Worm (Caenorhabditis elegans) whole organism, young adult: Measurements from ENCODE around the gene F22B3.7.

Experiments
- B0019.2 ChIP-seq: fragments of 200-800 bp; sonication (Bioruptor generic); conservative IDR thresholded peaks from 2 replicates; pipeline ENCODE4 v1.3.6; 2022; ENCODE audit warnings: missing genetic modification reagents, missing genetic modification characterization, missing compliant biosample characterization
- F33H1.4 ChIP-seq: fragments of 200-800 bp; sonication (Bioruptor generic); IDR thresholded peaks from 2 replicates; pipeline ENCODE4 v1.3.6; 2022; ENCODE audit warnings: missing genetic modification reagents, missing genetic modification characterization, missing compliant biosample characterization
- F49E8.2 ChIP-seq: sonication (generic microtip); optimal IDR thresholded peaks from 3 replicates; lab custom pipeline; 2017; ENCODE audit warnings: missing genetic modification characterization, mild to moderate bottlenecking, missing compliant biosample characterization, antibody characterized with exemption, moderate library complexity; ENCODE audit not compliant: insufficient read depth
- T07F8.4 ChIP-seq: sonication (generic microtip); optimal IDR thresholded peaks from 2 replicates; lab custom pipeline; 2016; ENCODE audit warnings: mild to moderate bottlenecking, missing genetic modification characterization, moderate library complexity, missing compliant biosample characterization
- ZK185.1 ChIP-seq: sonication (generic microtip); optimal IDR thresholded peaks from 2 replicates; lab custom pipeline; 2016; ENCODE audit warnings: mild to moderate bottlenecking, missing genetic modification characterization, missing compliant biosample characterization; ENCODE audit not compliant: poor library complexity, severe bottlenecking
- aptf-2 ChIP-seq: fragments of 200-800 bp; sonication (Bioruptor generic); conservative IDR thresholded peaks from 2 replicates; pipeline ENCODE4 v1.3.6; 2022; ENCODE audit warnings: missing genetic modification reagents, missing genetic modification characterization, missing compliant biosample characterization
- athp-1 ChIP-seq: sonication (generic microtip); optimal IDR thresholded peaks from 2 replicates; lab custom pipeline; 2017; ENCODE audit warnings: mild to moderate bottlenecking, missing genetic modification characterization, missing compliant biosample characterization
- attf-5 ChIP-seq: fragments of 200-800 bp; sonication (Bioruptor generic); optimal IDR thresholded peaks from 2 replicates; lab custom pipeline; 2018; ENCODE audit warnings: mild to moderate bottlenecking, missing genetic modification characterization, missing compliant biosample characterization
- bed-1 ChIP-seq: fragments of 200-800 bp; sonication (Bioruptor generic); IDR thresholded peaks from 2 replicates; pipeline ENCODE4 v1.3.6; 2022; ENCODE audit warnings: missing genetic modification reagents, missing genetic modification characterization, missing compliant biosample characterization
- ceh-100 ChIP-seq: fragments of 200-800 bp; sonication (Bioruptor generic); IDR thresholded peaks from 2 replicates; pipeline ENCODE4 v1.3.6; 2022; ENCODE audit warnings: missing genetic modification reagents, missing genetic modification characterization, missing compliant biosample characterization
- ceh-27 ChIP-seq: fragments of 200-800 bp; sonication (Bioruptor generic); optimal IDR thresholded peaks from 2 replicates; lab custom pipeline; 2018; ENCODE audit warnings: mild to moderate bottlenecking, missing genetic modification characterization, moderate library complexity, missing compliant biosample characterization
- ceh-40 ChIP-seq: fragments of 200-800 bp; sonication (Bioruptor generic); IDR thresholded peaks from 2 replicates; pipeline ENCODE4 v1.3.6; 2022; ENCODE audit warnings: missing genetic modification characterization, missing compliant biosample characterization
- die-1 ChIP-seq: sonication (generic microtip); optimal IDR thresholded peaks from 2 replicates; lab custom pipeline; 2016; ENCODE audit warnings: missing genotype, mild to moderate bottlenecking, missing genetic modification characterization, missing compliant biosample characterization
- dox-1 ChIP-seq: fragments of 200-800 bp; sonication (Bioruptor generic); IDR thresholded peaks from 2 replicates; pipeline ENCODE4 v1.3.6; 2022; ENCODE audit warnings: missing genetic modification reagents, missing genetic modification characterization, missing compliant biosample characterization
- dpff-1 ChIP-seq: sonication (generic microtip); optimal IDR thresholded peaks from 2 replicates; lab custom pipeline; 2017; ENCODE audit warnings: mild to moderate bottlenecking, missing genetic modification characterization, missing compliant biosample characterization
- dpl-1 ChIP-seq: fragments of 150-350 bp; optimal IDR thresholded peaks from 2 replicates; lab custom pipeline; 2014; ENCODE audit warnings: missing biosample characterization, missing genetic modification reagents, missing genetic modification characterization
- egl-18 ChIP-seq: fragments of 200-800 bp; sonication (Bioruptor generic); IDR thresholded peaks from 2 replicates; pipeline ENCODE4 v1.3.6; 2022; ENCODE audit warnings: missing genetic modification reagents, missing genetic modification characterization, missing compliant biosample characterization
- ekl-4 ChIP-seq: fragments of 200-800 bp; sonication (Bioruptor generic); IDR thresholded peaks from 2 replicates; pipeline ENCODE4 v1.3.6; 2022; ENCODE audit warnings: missing genetic modification reagents, missing genetic modification characterization, missing compliant biosample characterization
- ets-4 ChIP-seq: fragments of 200-800 bp; sonication (Bioruptor generic); optimal IDR thresholded peaks from 2 replicates; lab custom pipeline; 2018; ENCODE audit warnings: mild to moderate bottlenecking, missing genetic modification characterization, missing compliant biosample characterization
- fkh-3 ChIP-seq: sonication (generic microtip); optimal IDR thresholded peaks from 2 replicates; lab custom pipeline; 2016; ENCODE audit warnings: mild to moderate bottlenecking, missing genetic modification characterization, missing compliant biosample characterization
- him-1 ChIP-seq: sonication (generic microtip); optimal IDR thresholded peaks from 2 replicates; lab custom pipeline; 2016; ENCODE audit warnings: missing genotype, missing genetic modification reagents, missing genetic modification characterization, missing compliant biosample characterization
- hlh-12 ChIP-seq: sonication (generic microtip); optimal IDR thresholded peaks from 2 replicates; lab custom pipeline; 2016; ENCODE audit warnings: missing genetic modification characterization, missing compliant biosample characterization
- hlh-26 ChIP-seq: fragments of 200-800 bp; sonication (Bioruptor generic); conservative IDR thresholded peaks from 2 replicates; pipeline ENCODE4 v1.3.6; 2022; ENCODE audit warnings: missing genetic modification reagents, missing genetic modification characterization, missing compliant biosample characterization
- hmg-1.2 ChIP-seq: fragments of 200-800 bp; sonication (Bioruptor generic); IDR thresholded peaks from 2 replicates; pipeline ENCODE4 v1.3.6; 2022; ENCODE audit warnings: missing genetic modification reagents, missing genetic modification characterization, missing compliant biosample characterization
- let-526 ChIP-seq: fragments of 200-800 bp; sonication (Bioruptor generic); IDR thresholded peaks from 2 replicates; pipeline ENCODE4 v1.3.6; 2022; ENCODE audit warnings: missing genetic modification reagents, missing genetic modification characterization, missing compliant biosample characterization
- lin-40 ChIP-seq: sonication (generic microtip); optimal IDR thresholded peaks from 2 replicates; lab custom pipeline; 2016; ENCODE audit warnings: missing genetic modification characterization, mild to moderate bottlenecking, missing compliant biosample characterization, missing genotype, missing genetic modification reagents
- lin-54 ChIP-seq: fragments of 200-800 bp; sonication (Bioruptor generic); optimal IDR thresholded peaks from 2 replicates; lab custom pipeline; 2018; ENCODE audit warnings: mild to moderate bottlenecking, missing genetic modification characterization, missing compliant biosample characterization
- lsl-1 ChIP-seq: fragments of 200-800 bp; sonication (Bioruptor generic); optimal IDR thresholded peaks from 2 replicates; lab custom pipeline; 2018; ENCODE audit warnings: mild to moderate bottlenecking, missing genetic modification characterization, moderate library complexity, missing compliant biosample characterization
- lsy-27 ChIP-seq: sonication (generic microtip); optimal IDR thresholded peaks from 2 replicates; lab custom pipeline; 2017; ENCODE audit warnings: missing genetic modification characterization, mild to moderate bottlenecking, missing compliant biosample characterization, antibody characterized with exemption, missing genotype, borderline replicate concordance; ENCODE audit not compliant: insufficient read depth
- madf-6 ChIP-seq: fragments of 200-800 bp; sonication (Bioruptor generic); IDR thresholded peaks from 2 replicates; pipeline ENCODE4 v1.3.6; 2022; ENCODE audit warnings: missing genetic modification reagents, missing genetic modification characterization, missing compliant biosample characterization
- mcd-1 ChIP-seq: fragments of 200-800 bp; sonication (Bioruptor generic); IDR thresholded peaks from 2 replicates; pipeline ENCODE4 v1.3.6; 2022; ENCODE audit warnings: missing genetic modification reagents, missing genetic modification characterization, missing compliant biosample characterization
- mes-4 ChIP-seq: sonication (generic microtip); optimal IDR thresholded peaks from 2 replicates; lab custom pipeline; 2016; ENCODE audit warnings: missing genotype, missing genetic modification characterization, missing compliant biosample characterization
- nfyb-1 ChIP-seq: fragments of 200-800 bp; sonication (Bioruptor generic); IDR thresholded peaks from 2 replicates; pipeline ENCODE4 v1.3.6; 2022; ENCODE audit warnings: missing genetic modification reagents, missing genetic modification characterization, missing compliant biosample characterization
- nhr-80 ChIP-seq: sonication (generic microtip); optimal IDR thresholded peaks from 2 replicates; lab custom pipeline; 2016; ENCODE audit warnings: missing genetic modification characterization, missing compliant biosample characterization
- nhr-90 ChIP-seq: sonication (generic microtip); optimal IDR thresholded peaks from 2 replicates; lab custom pipeline; 2016; ENCODE audit warnings: missing genotype, mild to moderate bottlenecking, missing genetic modification characterization, missing compliant biosample characterization
- pbrm-1 ChIP-seq: fragments of 200-800 bp; sonication (Bioruptor generic); IDR thresholded peaks from 2 replicates; pipeline ENCODE4 v1.3.6; 2022; ENCODE audit warnings: missing genetic modification reagents, missing genetic modification characterization, missing compliant biosample characterization
- pha-4 ChIP-seq: fragments of 150-350 bp; sonication (generic microtip); optimal IDR thresholded peaks from 2 replicates; lab custom pipeline; 2014; ENCODE audit warnings: missing biosample characterization, missing genetic modification reagents, missing genetic modification characterization
- rcor-1 ChIP-seq: fragments of 200-800 bp; sonication (Bioruptor generic); IDR thresholded peaks from 2 replicates; pipeline ENCODE4 v1.3.6; 2022; ENCODE audit warnings: missing genetic modification reagents, missing genetic modification characterization, missing compliant biosample characterization
- snpc-4 ChIP-seq, 5 experiments: fragments of 150-350 bp in 1 of 5; sonication (generic microtip) in 4 of 5; optimal IDR thresholded peaks; 2 replicates each; lab custom pipeline; 2014 to 2018; ENCODE audit warnings: missing genetic modification characterization in 5 of 5, missing biosample characterization in 3 of 5, antibody characterized with exemption in 2 of 5, mild to moderate bottlenecking in 2 of 5, missing compliant biosample characterization in 2 of 5, missing genotype in 2 of 5, moderate library complexity in 2 of 5, missing genetic modification reagents in 1 of 5
- unc-130 ChIP-seq: sonication (generic microtip); optimal IDR thresholded peaks from 2 replicates; lab custom pipeline; 2016; ENCODE audit warnings: missing genetic modification reagents, missing genetic modification characterization, missing compliant biosample characterization
- unc-62 ChIP-seq: fragments of 150-350 bp; optimal IDR thresholded peaks from 2 replicates; lab custom pipeline; 2014; ENCODE audit warnings: missing biosample characterization, missing genetic modification reagents, missing genetic modification characterization
- xnd-1 ChIP-seq: sonication (generic microtip); optimal IDR thresholded peaks from 2 replicates; lab custom pipeline; 2016; ENCODE audit warnings: missing genotype, missing genetic modification reagents, missing genetic modification characterization, missing compliant biosample characterization
- ztf-18 ChIP-seq: sonication (generic microtip); optimal IDR thresholded peaks from 2 replicates; lab custom pipeline; 2016; ENCODE audit warnings: missing genotype, mild to moderate bottlenecking, missing genetic modification characterization, missing compliant biosample characterization
- ztf-28 ChIP-seq: fragments of 200-800 bp; sonication (Bioruptor generic); IDR thresholded peaks from 2 replicates; pipeline ENCODE4 v1.3.6; 2022; ENCODE audit warnings: missing genetic modification reagents, missing genetic modification characterization, missing compliant biosample characterization

F22B3.7 gene

DNA sequence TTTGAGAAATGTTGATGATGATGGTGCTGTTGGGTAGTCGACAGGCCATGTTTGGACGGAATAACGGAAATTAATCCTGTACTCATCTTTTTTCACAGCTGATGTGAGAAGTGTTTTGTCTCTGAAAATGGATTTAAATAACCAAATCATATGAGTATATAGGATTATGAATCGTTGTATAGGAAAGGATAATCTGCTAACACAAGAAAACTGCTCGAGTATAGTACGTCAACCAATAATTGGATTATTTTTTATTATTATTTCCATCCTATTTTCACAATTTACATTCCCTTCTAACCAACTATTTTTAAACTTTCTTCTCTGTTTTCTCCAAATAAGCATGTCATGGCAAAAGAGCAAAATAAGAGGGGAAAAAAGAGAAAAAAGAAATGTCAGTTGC lies 14.2 kb upstream of the F22B3.7 start:
- TF ChIP-seq nfyb-1 (GFP tag; lab: Robert Waterston, UW) (no peak), fkh-3 (tag; lab: Kevin White, UChicago) (no peak), ztf-28 (GFP tag; lab: Robert Waterston, UW) (no peak), nhr-90 (tag; lab: Kevin White, UChicago) (no peak), aptf-2 (GFP tag; lab: Robert Waterston, UW) (no peak), unc-130 (GFP tag; lab: Kevin White, UChicago) (no peak), let-526 (GFP tag; lab: Robert Waterston, UW) (no peak), ceh-100 (GFP tag; lab: Robert Waterston, UW) (no peak), hlh-26 (GFP tag; lab: Robert Waterston, UW) (no peak), athp-1 (tag; lab: Kevin White, UChicago) (no peak), hlh-12 (no peak), ZK185.1 (tag; lab: Kevin White, UChicago) (no peak), T07F8.4 (tag; lab: Kevin White, UChicago) (no peak), madf-6 (GFP tag; lab: Robert Waterston, UW) (no peak), ceh-40 (GFP tag; lab: Robert Waterston, UW) (no peak), unc-62 (no peak), F33H1.4 (GFP tag; lab: Robert Waterston, UW) (no peak)

DNA sequence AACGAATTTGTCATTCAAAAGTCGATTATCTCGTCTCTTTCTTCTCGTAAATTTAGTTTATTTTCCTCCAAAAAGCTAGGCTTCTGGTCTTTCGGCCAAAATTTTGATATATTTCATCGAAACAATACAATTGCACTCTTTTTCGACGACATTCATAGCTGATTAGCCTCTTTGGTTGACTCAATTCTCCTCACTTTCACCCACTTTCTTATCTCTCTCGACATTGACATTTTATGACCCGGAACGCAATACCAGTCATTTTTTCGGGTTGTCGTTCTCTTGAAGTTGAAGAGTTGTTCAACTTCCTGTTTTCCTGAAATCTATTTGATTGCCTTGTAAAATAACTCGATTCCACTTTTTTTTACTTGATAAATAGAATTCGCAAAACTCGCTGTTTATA lies 13.0 kb upstream of the F22B3.7 start:
- no peak for TF ChIP-seq ekl-4 (GFP tag; lab: Robert Waterston, UW)
- TF ChIP-seq nhr-80 (tag; lab: Kevin White, UChicago): peak; percentile 71
- peak; percentile 41; the same call in 1 of the 2 replicates for TF ChIP-seq dox-1 (GFP tag; lab: Robert Waterston, UW)
- TF ChIP-seq dpff-1 (tag; lab: Kevin White, UChicago): no peak
- TF ChIP-seq mes-4 (tag; lab: Kevin White, UChicago): no peak
- TF ChIP-seq rcor-1 (GFP tag; lab: Robert Waterston, UW): no peak
- no peak for TF ChIP-seq egl-18 (GFP tag; lab: Robert Waterston, UW)
- TF ChIP-seq ets-4 (GFP tag; lab: Kevin White, UChicago): peak; percentile 21
- TF ChIP-seq him-1: no peak
- TF ChIP-seq lin-54 (GFP tag; lab: Kevin White, UChicago): no peak

DNA sequence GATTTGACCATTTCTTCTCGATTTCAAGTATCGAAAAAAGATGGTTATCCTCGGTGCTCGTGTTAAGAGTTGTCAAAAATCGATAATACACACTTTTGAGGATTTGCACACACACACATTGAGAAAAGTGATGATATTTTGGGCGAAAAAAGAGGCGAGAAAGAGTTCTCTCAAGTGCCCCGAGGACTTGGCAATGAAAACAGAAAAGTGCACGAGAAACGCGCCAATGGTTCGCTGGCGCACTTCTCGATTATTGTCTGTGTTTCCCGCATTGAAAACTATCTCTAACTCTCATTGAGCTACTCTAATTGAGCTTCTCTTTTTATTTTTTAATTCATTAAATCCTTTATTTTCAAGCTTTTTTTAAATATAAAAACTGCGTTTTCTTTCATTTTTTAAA lies 12.1 kb upstream of the F22B3.7 start:
- no peak for TF ChIP-seq bed-1 (GFP tag; lab: Robert Waterston, UW)
- peak; percentile 59 for TF ChIP-seq lin-40 (tag; lab: Kevin White, UChicago)
- peak; percentile 65 for TF ChIP-seq ceh-27 (GFP tag; lab: Kevin White, UChicago)
- TF ChIP-seq egl-18 (GFP tag; lab: Robert Waterston, UW): no peak
- peak; percentile 32 for TF ChIP-seq dpl-1 (GFP tag; lab: Kevin White, UChicago)
- TF ChIP-seq mcd-1 (GFP tag; lab: Robert Waterston, UW): peak; percentile 69
- TF ChIP-seq B0019.2 (GFP tag; lab: Robert Waterston, UW): 0 out of 2 replicates have a peak, but pooled peaks have one; percentile 35
- peak; percentile 4 for TF ChIP-seq snpc-4 (GFP tag; optimal IDR thresholded peaks at IDR 0.05; lab: Kevin White, UChicago)
- TF ChIP-seq snpc-4 (tag; optimal IDR thresholded peaks at IDR 0.05; lab: Kevin White, UChicago): peak in 1 of 4 experiments; percentile 7
- TF ChIP-seq hmg-1.2 (GFP tag; lab: Robert Waterston, UW): peak; percentile 32; the same call in 1 of the 2 replicates
- TF ChIP-seq F49E8.2 (tag; lab: Kevin White, UChicago): peak; percentile 34
- no peak for TF ChIP-seq die-1
- peak; percentile 1 for TF ChIP-seq pha-4
- no peak for TF ChIP-seq xnd-1 (tag; lab: Kevin White, UChicago)
- no peak for TF ChIP-seq lsy-27 (tag; lab: Kevin White, UChicago)
- peak; percentile 72; the same call in 1 of the 2 replicates for TF ChIP-seq pbrm-1
- 0 out of 2 replicates have a peak, but pooled peaks have one; percentile 27 for TF ChIP-seq rcor-1 (GFP tag; lab: Robert Waterston, UW)
- TF ChIP-seq ekl-4 (GFP tag; lab: Robert Waterston, UW): 0 out of 2 replicates have a peak, but pooled peaks have one; percentile 44
- peak; percentile 21 for TF ChIP-seq lsl-1 (GFP tag; lab: Kevin White, UChicago)
- peak; percentile 93 for TF ChIP-seq ztf-18 (tag; lab: Kevin White, UChicago)
- TF ChIP-seq lin-54 (GFP tag; lab: Kevin White, UChicago): peak; percentile 43
- peak; percentile 37 for TF ChIP-seq attf-5 (GFP tag; lab: Kevin White, UChicago)
